Fruit fly (Drosophila melanogaster): ENCODE measurements around the gene CG10947.

The CG10947 gene

DNA sequence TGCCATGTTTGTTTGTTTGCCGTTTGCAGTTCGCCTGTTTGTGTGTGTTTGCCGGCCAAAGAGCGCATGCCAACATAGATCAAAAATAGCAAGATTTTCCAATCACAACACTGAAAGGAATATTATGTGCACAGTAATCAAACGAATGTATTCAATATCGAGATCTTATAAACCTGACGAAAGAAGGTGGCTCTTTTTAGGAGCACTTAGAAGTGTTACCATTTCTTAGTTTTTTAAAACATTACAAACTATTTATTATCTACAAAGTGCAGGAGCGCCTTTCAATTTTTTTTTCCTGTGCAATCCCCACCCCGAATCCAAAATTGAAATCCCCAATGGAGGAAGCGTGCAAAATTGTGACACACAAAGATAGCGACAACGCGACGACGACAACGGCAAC, 74.0 kb downstream of the CG10947 start (continued):
- peak; percentile 36 for TF ChIP-seq CG11762 (GFP tag; optimal IDR thresholded peaks at IDR 0.05; ENCODE audit: insufficient read depth)
- no peak for TF ChIP-seq Blimp-1 (GFP tag; optimal IDR thresholded peaks at IDR 0.05)
- TF ChIP-seq spab (GFP tag; optimal IDR thresholded peaks at IDR 0.05) = no peak
- no peak for TF ChIP-seq Sox102F (GFP tag; optimal IDR thresholded peaks at IDR 0.05)
- peak; percentile 80 for TF ChIP-seq Lpt (GFP tag; optimal IDR thresholded peaks at IDR 0.05)
- TF ChIP-seq CG1621 (tag; optimal IDR thresholded peaks at IDR 0.05) = no peak
- no peak for TF ChIP-seq vri (GFP tag; optimal IDR thresholded peaks at IDR 0.05)

DNA sequence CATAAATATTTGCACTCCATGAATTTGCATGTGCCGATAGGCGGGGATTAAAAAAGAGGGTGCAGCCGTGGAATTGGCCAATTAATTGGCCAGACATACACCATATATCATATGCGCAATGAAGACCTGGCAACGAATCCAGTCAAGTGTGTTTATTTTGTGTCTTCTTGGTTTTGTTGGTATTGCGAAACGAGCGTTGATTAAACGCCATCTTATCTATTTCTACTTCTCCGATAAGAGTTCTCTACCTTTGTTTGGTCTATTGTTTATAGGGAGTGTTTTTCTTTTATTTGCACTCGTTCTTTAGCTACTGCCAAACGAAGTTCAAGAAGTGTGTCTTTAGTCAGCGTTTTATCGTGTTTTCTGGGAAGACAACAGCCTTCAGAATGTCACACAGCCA, 76.8 kb downstream of the CG10947 start:
- TF ChIP-seq fkh (GFP tag; optimal IDR thresholded peaks at IDR 0.05) = peak; percentile 55
- peak; percentile 83 for TF ChIP-seq vri (GFP tag; optimal IDR thresholded peaks at IDR 0.05)
- TF ChIP-seq Gug (GFP tag; IDR thresholded peaks at IDR 0.05) = no peak
- peak; percentile 6 for TF ChIP-seq Eip93F (GFP tag; optimal IDR thresholded peaks at IDR 0.05)
